Fruit fly (Drosophila melanogaster): ENCODE results near the gene CG15186.

DNA sequence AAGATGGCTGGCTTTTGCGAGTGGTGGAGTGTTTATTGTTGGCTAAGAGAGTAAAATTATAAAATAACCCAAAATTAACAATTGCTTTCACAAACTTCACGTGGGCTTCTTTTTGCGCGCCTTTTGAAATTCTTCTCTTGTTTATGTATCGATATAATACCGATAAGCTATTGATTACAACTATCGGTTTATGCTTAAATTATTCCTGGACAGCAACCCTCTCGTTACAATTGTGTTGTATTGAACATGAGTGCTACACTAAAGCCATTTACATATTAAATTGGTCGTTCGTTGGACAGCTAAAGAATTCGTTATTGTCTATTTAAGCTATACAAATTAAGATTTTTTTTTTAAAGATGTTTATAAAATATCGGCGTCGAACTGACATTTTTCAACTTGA is 55.9 kb downstream of the CG15186 start:
- TF ChIP-seq Sox102F (GFP tag; optimal IDR thresholded peaks at IDR 0.05) = no peak
- no peak for TF ChIP-seq CG6792 (GFP tag; optimal IDR thresholded peaks at IDR 0.05)
- TF ChIP-seq CG16779 (tag; optimal IDR thresholded peaks at IDR 0.05) = no peak
- no peak for TF ChIP-seq svp (GFP tag)
- TF ChIP-seq CG6808 (GFP tag; optimal IDR thresholded peaks at IDR 0.05) = no peak
- TF ChIP-seq pdm3 (GFP tag; optimal IDR thresholded peaks at IDR 0.05) = no peak
- no peak for TF ChIP-seq CG6163 (GFP tag; IDR thresholded peaks at IDR 0.05)
- no peak for TF ChIP-seq Lpt (GFP tag; optimal IDR thresholded peaks at IDR 0.05)
- no peak for TF ChIP-seq CG6276 (GFP tag; optimal IDR thresholded peaks at IDR 0.05)
- no peak for TF ChIP-seq Eip75B (GFP tag; optimal IDR thresholded peaks at IDR 0.05)
- TF ChIP-seq cyc (GFP tag; optimal IDR thresholded peaks at IDR 0.05) = no peak

All from whole organism, prepupa.